Worm (Caenorhabditis elegans): Measurements from ENCODE around the gene sulp-8.

The sulp-8 gene

ce11 chrV:9630944-9631343, 42.5 kb downstream of the sulp-8 start, which contains the start of gene T06E4.5:
T06E4.5 (plus strand) TSS chrV:9631244.
- no peak for TF ChIP-seq unc-62 (GFP tag; optimal IDR thresholded peaks at IDR 0.05)

ce11 chrV:9630542-9630941, 42.9 kb downstream of the sulp-8 start:
- no peak for TF ChIP-seq unc-62 (GFP tag; optimal IDR thresholded peaks at IDR 0.05)

- TF ChIP-seq unc-62 (GFP tag; optimal IDR thresholded peaks at IDR 0.05) = no peak
These were observed 43.8 kb downstream of the sulp-8 start, which contains the start of gene col-146 for ce11 chrV:9629643-9630042. col-146 (plus strand) TSS chrV:9629943.

- TF ChIP-seq unc-62 (GFP tag; optimal IDR thresholded peaks at IDR 0.05) = no peak
These were observed 44.4 kb downstream of the sulp-8 start, which contains the start of gene idpc-3 for ce11 chrV:9629114-9629513. idpc-3 (minus strand) TSS chrV:9629214.

- TF ChIP-seq unc-62 (GFP tag; optimal IDR thresholded peaks at IDR 0.05) = no peak
These were observed 44.9 kb downstream of the sulp-8 start for ce11 chrV:9628603-9629002.

ce11 chrV:9625604-9626446, 47.6 kb downstream of the sulp-8 start, which contains the start of gene T06E4.7:
T06E4.7 (plus strand) TSS chrV:9626396.
- no peak for TF ChIP-seq unc-62 (GFP tag; optimal IDR thresholded peaks at IDR 0.05)

- TF ChIP-seq unc-62 (GFP tag; optimal IDR thresholded peaks at IDR 0.05) = no peak
These were observed 48.3 kb downstream of the sulp-8 start, which contains the start of gene idpc-4 for ce11 chrV:9625122-9625521. idpc-4 (plus strand) TSS chrV:9625422.

ce11 chrV:9622834-9623233, 50.6 kb downstream of the sulp-8 start, which contains the start of gene idpc-5:
idpc-5 (minus strand) TSS chrV:9622934.
- no peak for TF ChIP-seq unc-62 (GFP tag; optimal IDR thresholded peaks at IDR 0.05)

ce11 chrV:9621437-9621836, 52.0 kb downstream of the sulp-8 start:
- no peak for TF ChIP-seq unc-62 (GFP tag; optimal IDR thresholded peaks at IDR 0.05)

- no peak for TF ChIP-seq unc-62 (GFP tag; optimal IDR thresholded peaks at IDR 0.05)
These were observed 53.0 kb downstream of the sulp-8 start for ce11 chrV:9620417-9620816.

Data from whole organism, dauer.